Fruit fly (Drosophila melanogaster) S2 (cell line): ENCODE measurements around the gene CG32022.

Experiments
- CG8478 ChIP-seq: fragments of >200 bp; optimal IDR thresholded peaks from 2 replicates; lab custom pipeline; 2018
- CTCF ChIP-seq, 2 experiments: fragments of >200 bp; optimal IDR thresholded peaks; 2 replicates each; lab custom pipeline; 2018

DNA sequence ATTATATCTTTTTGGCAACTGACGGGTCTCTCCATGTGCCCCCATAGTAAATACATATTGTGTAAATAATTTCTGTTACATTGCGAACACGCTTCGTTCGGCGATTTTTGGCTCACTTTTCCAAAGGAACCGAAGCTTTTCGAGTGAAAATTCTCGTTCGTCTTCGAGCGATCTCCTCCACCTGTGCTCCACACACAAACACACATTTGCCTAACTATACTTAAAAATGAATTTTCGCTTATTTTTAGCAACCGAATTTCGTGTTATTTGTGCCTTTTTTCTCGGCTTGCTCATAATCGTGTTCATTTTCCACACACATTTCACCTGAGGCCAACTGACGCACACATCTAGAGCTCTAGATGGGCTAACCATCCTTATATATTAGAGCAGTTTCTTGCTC is 25.4 kb upstream of the CG32022 start:
- TF ChIP-seq CTCF (optimal IDR thresholded peaks at IDR 0.05; lab: Kevin White, UChicago) (no peak), CG8478 (no peak)
